Worm (Caenorhabditis elegans) whole organism, L4 larva: Measurements from ENCODE around the gene C16C8.18.

Source experiments
- daf-12 ChIP-seq: fragments of 150-350 bp; optimal IDR thresholded peaks from 2 replicates; lab custom pipeline; 2014; ENCODE audit warnings: missing biosample characterization, missing genetic modification reagents, missing genetic modification characterization
- jun-1 ChIP-seq: fragments of 150-350 bp; optimal IDR thresholded peaks from 2 replicates; lab custom pipeline; 2014; ENCODE audit warnings: missing biosample characterization, missing genetic modification reagents, missing genetic modification characterization
- snpc-1.2 ChIP-seq: fragments of 200-800 bp; sonication (Bioruptor generic); IDR thresholded peaks from 2 replicates; pipeline ENCODE4 v1.3.6; 2022; ENCODE audit warnings: missing genetic modification reagents, missing genetic modification characterization, missing compliant biosample characterization
- snpc-4 ChIP-seq: fragments of 150-350 bp; optimal IDR thresholded peaks from 2 replicates; lab custom pipeline; 2014; ENCODE audit warnings: missing biosample characterization, missing genetic modification characterization
- unc-62 ChIP-seq, 3 experiments: fragments of 150-350 bp in 1 of 3; sonication (generic microtip); optimal IDR thresholded peaks in 2 of 3; peaks in 1 of 3; 1 replicate in 1 of 3; 2 replicates in 2 of 3; lab custom pipeline; 2014 to 2017; ENCODE audit warnings: missing biosample characterization in 3 of 3, missing genetic modification characterization in 3 of 3, missing genetic modification reagents in 3 of 3, missing genotype in 1 of 3
- zfp-2 ChIP-seq: sonication (generic microtip); optimal IDR thresholded peaks from 2 replicates; lab custom pipeline; 2016; ENCODE audit warnings: mild to moderate bottlenecking, missing genetic modification characterization, missing compliant biosample characterization
- zip-2 ChIP-seq: fragments of 150-350 bp; optimal IDR thresholded peaks from 2 replicates; lab custom pipeline; 2014; ENCODE audit warnings: missing biosample characterization, missing genetic modification characterization

- no peak for TF ChIP-seq snpc-4
- TF ChIP-seq daf-12 (tag; lab: Kevin White, UChicago) = no peak
- TF ChIP-seq unc-62 (GFP tag; optimal IDR thresholded peaks at IDR 0.05 in 1 of 2; lab: Kevin White, UChicago) = no peak
- no peak for TF ChIP-seq unc-62 (tag; optimal IDR thresholded peaks at IDR 0.05; lab: Kevin White, UChicago)
- no peak for TF ChIP-seq jun-1 (tag; lab: Kevin White, UChicago)
- TF ChIP-seq zfp-2 = no peak
- TF ChIP-seq snpc-1.2 = no peak
- no peak for TF ChIP-seq zip-2 (tag; lab: Kevin White, UChicago)
Measured at ce11 chrII:3447906-3448305, 18.4 kb downstream of the C16C8.18 start, which contains the start of gene C16C8.21.
